Worm (Caenorhabditis elegans): ENCODE measurements around the gene F41C3.1.

Gene F41C3.1

ce11 chrII:4745281-4745680 is 6.8 kb upstream of the F41C3.1 start (continued):
- TF ChIP-seq mes-2 (tag; optimal IDR thresholded peaks at IDR 0.05; ENCODE audit: poor library complexity, severe bottlenecking) (peak; percentile 32), jun-1 (tag; optimal IDR thresholded peaks at IDR 0.05) (no peak), F37D6.2 (tag; optimal IDR thresholded peaks at IDR 0.05) (no peak), lin-13 (GFP tag; optimal IDR thresholded peaks at IDR 0.05) (no peak), set-16 (GFP tag; IDR thresholded peaks at IDR 0.05) (no peak), nhr-6 (tag; optimal IDR thresholded peaks at IDR 0.05) (no peak)

- TF ChIP-seq mdt-29 (GFP tag; IDR thresholded peaks at IDR 0.05) = peak; percentile 16; the same call in 1 of the 2 replicates
- no peak for TF ChIP-seq ceh-32 (tag; optimal IDR thresholded peaks at IDR 0.05; ENCODE audit: poor library complexity)
- no peak for TF ChIP-seq spr-3 (GFP tag; optimal IDR thresholded peaks at IDR 0.05)
- no peak for TF ChIP-seq duxl-1 (tag; optimal IDR thresholded peaks at IDR 0.05; ENCODE audit: poor library complexity)
- peak; percentile 69 for TF ChIP-seq hlh-30 (tag; optimal IDR thresholded peaks at IDR 0.05; ENCODE audit: insufficient read depth)
- peak; percentile 62 for TF ChIP-seq nhr-48 (tag; optimal IDR thresholded peaks at IDR 0.05)
- peak in 1 of 2 experiments; percentile 51 for TF ChIP-seq lsy-2 (tag; optimal IDR thresholded peaks at IDR 0.05)
- TF ChIP-seq mdl-1 (tag; optimal IDR thresholded peaks at IDR 0.05) = peak in 1 of 2 experiments; percentile 39
- TF ChIP-seq hlh-11 (tag; optimal IDR thresholded peaks at IDR 0.05) = peak; percentile 5
Measured at ce11 chrII:4747063-4747462, 5.0 kb upstream of the F41C3.1 start.

DNA sequence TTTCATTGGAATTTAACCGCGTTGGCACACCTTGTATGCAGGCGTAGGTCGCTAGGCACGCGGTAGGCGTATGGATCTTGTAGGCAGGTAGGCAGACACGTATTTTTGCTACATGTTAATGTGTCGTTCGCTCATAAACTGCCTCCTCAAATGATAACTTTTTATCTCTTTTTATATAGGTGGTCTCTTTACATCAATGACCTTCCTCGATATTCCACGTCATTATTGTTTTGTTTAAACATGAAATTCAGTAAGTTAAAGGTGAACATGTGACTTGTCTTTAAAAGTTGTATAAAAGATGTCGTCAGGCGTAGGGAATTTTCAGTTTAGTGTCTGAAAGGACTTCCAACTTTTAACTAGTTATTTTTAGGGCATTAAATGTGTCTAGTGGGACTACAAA is 4.4 kb upstream of the F41C3.1 start:
- TF ChIP-seq lsy-2 (tag; optimal IDR thresholded peaks at IDR 0.05) (peak in 1 of 2 experiments; percentile 2), nhr-48 (tag; optimal IDR thresholded peaks at IDR 0.05) (no peak), hlh-30 (tag; optimal IDR thresholded peaks at IDR 0.05; ENCODE audit: insufficient read depth) (peak; percentile 26)

- TF ChIP-seq daf-19 (GFP tag; conservative IDR thresholded peaks at IDR 0.05) (no peak), lsy-2 (tag; optimal IDR thresholded peaks at IDR 0.05) (no peak), mdt-29 (GFP tag; IDR thresholded peaks at IDR 0.05) (peak; percentile 64; the same call in 1 of the 2 replicates), attf-4 (tag; optimal IDR thresholded peaks at IDR 0.05) (no peak), hlh-11 (tag; optimal IDR thresholded peaks at IDR 0.05) (peak; percentile 4), hlh-30 (tag; optimal IDR thresholded peaks at IDR 0.05; ENCODE audit: insufficient read depth) (peak; percentile 66), unc-39 (tag; optimal IDR thresholded peaks at IDR 0.05) (no peak), nhr-41 (GFP tag; IDR thresholded peaks at IDR 0.05) (no peak), ctbp-1 (GFP tag; IDR thresholded peaks at IDR 0.05) (no peak), ceh-20 (GFP tag; IDR thresholded peaks at IDR 0.05) (0 out of 2 replicates have a peak, but pooled peaks have one; percentile 14)
Measured at ce11 chrII:4748374-4748773, 3.7 kb upstream of the F41C3.1 start.

DNA sequence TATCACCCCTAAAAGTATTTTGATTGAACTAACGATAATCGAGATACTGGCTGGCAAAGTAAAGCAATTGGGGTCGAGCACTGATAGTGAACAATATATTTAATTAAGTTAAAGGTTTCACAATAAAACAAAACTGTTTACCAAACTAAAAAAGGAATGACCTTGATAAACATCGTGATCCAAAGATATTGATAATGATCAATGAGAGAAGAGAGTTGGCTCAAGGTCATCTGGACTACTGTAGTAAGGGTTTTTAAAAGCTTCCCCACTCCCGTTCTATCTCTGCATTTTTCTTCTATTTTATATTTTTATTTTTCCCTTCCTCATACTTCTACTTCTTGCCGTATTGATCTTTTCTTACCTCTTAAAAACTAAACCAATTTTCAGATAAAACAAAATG is 2.5 kb upstream of the F41C3.1 start, which contains the start of gene F41C3.2:
F41C3.2 (plus strand) TSS at position 388 of the 400 bp plus-strand sequence.
- peak; percentile 8 for TF ChIP-seq nhr-28 (tag; optimal IDR thresholded peaks at IDR 0.05)
- peak in 1 of 2 experiments; percentile 30 for TF ChIP-seq lsy-2 (tag; optimal IDR thresholded peaks at IDR 0.05)
- no peak for TF ChIP-seq daf-16 (GFP tag; optimal IDR thresholded peaks at IDR 0.05)
- no peak for TF ChIP-seq daf-16 (tag; optimal IDR thresholded peaks at IDR 0.05)

DNA sequence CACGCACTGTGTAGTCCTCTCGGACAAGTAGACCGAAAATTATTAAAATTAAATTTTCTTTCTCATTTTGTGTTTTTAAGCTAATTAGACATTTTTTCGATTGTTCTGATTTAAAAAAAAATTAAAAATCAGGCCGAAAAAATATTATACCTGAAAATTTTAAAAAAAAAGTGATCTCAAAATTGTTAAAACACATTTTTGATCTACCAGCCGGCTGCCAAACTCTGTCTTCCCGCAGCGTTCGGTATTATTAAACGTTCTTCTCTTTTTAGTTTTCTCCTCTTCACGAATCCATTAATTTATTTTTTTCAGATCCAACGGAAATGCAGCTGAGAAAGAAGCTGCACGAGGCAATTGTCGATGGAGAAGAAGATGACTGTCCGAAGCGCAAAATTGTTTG is 1.0 kb downstream of the F41C3.1 start, which contains the start of gene C27D9.1:
C27D9.1 (plus strand) TSS at position 281 of the 400 bp plus-strand sequence.
- TF ChIP-seq fkh-10 (GFP tag; optimal IDR thresholded peaks at IDR 0.05) (no peak), aha-1 (tag) (peak; percentile 57), nhr-11 (tag; optimal IDR thresholded peaks at IDR 0.05) (no peak), Y105C5A.15 (GFP tag; IDR thresholded peaks at IDR 0.05) (no peak), jun-1 (tag; optimal IDR thresholded peaks at IDR 0.05) (no peak)

DNA sequence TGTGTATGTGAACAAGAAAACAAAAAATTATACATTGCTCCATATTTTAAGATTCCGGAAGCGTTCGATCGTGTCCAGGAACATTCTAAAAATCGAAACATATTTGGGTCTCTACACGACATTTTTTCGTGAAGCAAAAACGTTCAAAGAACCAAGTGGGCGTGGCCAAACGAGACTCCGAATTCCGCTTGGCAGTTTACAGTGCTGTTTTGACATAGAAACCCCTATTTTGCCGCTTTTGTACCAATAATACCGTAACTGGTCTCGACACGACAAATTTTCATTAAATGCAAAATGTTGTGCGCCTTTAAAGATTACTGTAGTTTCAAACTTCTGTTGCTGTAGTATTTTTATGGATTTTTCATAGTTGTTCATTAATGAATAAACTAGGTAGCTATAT is 3.5 kb downstream of the F41C3.1 start:
- TF ChIP-seq ctbp-1 (GFP tag; IDR thresholded peaks at IDR 0.05) (no peak), Y105C5A.15 (GFP tag; IDR thresholded peaks at IDR 0.05) (no peak), madf-9 (GFP tag; conservative IDR thresholded peaks at IDR 0.05) (no peak), zip-11 (GFP tag; IDR thresholded peaks at IDR 0.05) (no peak), fkh-10 (GFP tag; optimal IDR thresholded peaks at IDR 0.05) (no peak), php-3 (GFP tag; IDR thresholded peaks at IDR 0.05) (no peak), jun-1 (tag; optimal IDR thresholded peaks at IDR 0.05) (no peak), F10B5.3 (tag; optimal IDR thresholded peaks at IDR 0.05) (no peak), spr-3 (GFP tag; optimal IDR thresholded peaks at IDR 0.05) (peak; percentile 15), unc-62 (GFP tag; optimal IDR thresholded peaks at IDR 0.05 in 1 of 2) (no peak), unc-62 (tag; optimal IDR thresholded peaks at IDR 0.05) (no peak), ceh-20 (GFP tag; IDR thresholded peaks at IDR 0.05) (no peak), zfp-3 (GFP tag; conservative IDR thresholded peaks at IDR 0.05) (no peak), nhr-28 (tag; optimal IDR thresholded peaks at IDR 0.05) (no peak), aly-2 (tag; optimal IDR thresholded peaks at IDR 0.05) (no peak), ceh-32 (tag; optimal IDR thresholded peaks at IDR 0.05; ENCODE audit: poor library complexity) (no peak), R02D3.7 (tag; optimal IDR thresholded peaks at IDR 0.05) (no peak), dmd-8 (GFP tag; IDR thresholded peaks at IDR 0.05) (no peak), Y48G9A.11 (GFP tag; IDR thresholded peaks at IDR 0.05) (peak; percentile 76)

Data from whole organism, L4 larva.